Fruit fly (Drosophila melanogaster): ENCODE measurements around the gene gcm2.

Gene gcm2

dm6 chr2L:9614674-9615258, 6.4 kb downstream of the gcm2 start (continued):
- no peak for TF ChIP-seq z (GFP tag; IDR thresholded peaks at IDR 0.05)
- TF ChIP-seq CTCF (GFP tag; optimal IDR thresholded peaks at IDR 0.05), result no peak
- TF ChIP-seq sens (GFP tag), result peak; percentile 65
- TF ChIP-seq Rfx (GFP tag; IDR thresholded peaks at IDR 0.05), result no peak
- TF ChIP-seq mirr (GFP tag; optimal IDR thresholded peaks at IDR 0.05), result peak; percentile 77
- TF ChIP-seq Sox102F (GFP tag; optimal IDR thresholded peaks at IDR 0.05), result no peak
- TF ChIP-seq exex (tag; optimal IDR thresholded peaks at IDR 0.05), result peak; percentile 76
- TF ChIP-seq Tbp (GFP tag; optimal IDR thresholded peaks at IDR 0.05), result no peak
- no peak for TF ChIP-seq CG1529 (GFP tag; optimal IDR thresholded peaks at IDR 0.05)

DNA sequence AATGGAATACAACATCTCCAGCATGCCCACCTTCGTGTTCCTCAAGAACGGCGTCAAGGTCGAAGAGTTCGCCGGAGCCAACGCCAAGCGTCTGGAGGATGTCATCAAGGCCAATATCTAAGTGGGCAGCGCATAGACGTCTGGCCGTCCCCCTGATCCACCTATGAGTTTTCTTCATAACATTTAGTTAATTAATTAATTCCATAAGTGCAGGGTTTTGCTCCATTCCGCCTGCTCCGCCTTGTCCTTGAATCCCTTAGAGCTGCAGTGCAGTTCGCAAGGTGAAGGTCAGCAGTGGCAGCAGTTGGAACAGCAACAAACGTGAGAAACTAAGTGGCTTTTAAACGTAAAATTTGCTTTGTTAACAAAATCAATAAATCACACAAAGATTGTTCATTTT, 7.2 kb downstream of the gcm2 start:
- TF ChIP-seq Med (GFP tag) (peak; percentile 65), Bgb (GFP tag; IDR thresholded peaks at IDR 0.05; ENCODE audit: partially characterized antibody) (peak; percentile 6; the same call in 1 of the 2 replicates), CG12769 (tag; optimal IDR thresholded peaks at IDR 0.05) (no peak)

DNA sequence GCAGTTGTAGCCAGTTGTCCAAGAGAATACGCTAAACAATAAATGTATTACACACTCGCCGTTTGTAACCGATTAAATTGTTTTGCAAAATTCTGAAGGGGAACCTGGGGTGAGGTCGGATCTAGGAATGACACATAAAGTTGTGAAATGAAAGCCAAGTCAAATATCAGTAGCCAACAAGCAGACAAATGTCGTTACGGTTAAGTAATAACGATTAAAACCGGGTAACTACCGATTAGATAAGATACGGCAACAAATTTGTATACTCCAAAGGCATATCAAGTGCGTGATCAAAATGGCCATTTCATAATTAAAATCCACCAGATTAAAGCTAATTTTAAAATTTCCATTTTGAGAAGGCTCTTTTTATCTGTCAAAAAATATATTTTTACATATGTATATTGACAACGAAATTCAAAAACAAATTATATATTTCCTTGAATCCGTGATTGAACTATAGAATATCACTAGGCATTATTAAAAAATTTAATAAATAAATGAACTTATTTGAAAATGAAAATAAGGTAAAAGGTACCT, 7.7 kb downstream of the gcm2 start, which contains the start of gene GlcAT-S:
GlcAT-S (plus strand) TSS at position 487 of the 537 bp plus-strand sequence.
- TF ChIP-seq CG34376 (GFP tag; optimal IDR thresholded peaks at IDR 0.05) (peak; percentile 86), grn (GFP tag; optimal IDR thresholded peaks at IDR 0.05) (peak; percentile 70), Pdp1 (GFP tag; optimal IDR thresholded peaks at IDR 0.05) (peak in 1 of 2 experiments; percentile 79), hkb (optimal IDR thresholded peaks at IDR 0.05) (no peak), hkb (GFP tag; IDR thresholded peaks at IDR 0.05) (no peak), Fer1 (GFP tag; optimal IDR thresholded peaks at IDR 0.05) (peak; percentile 4), Vsx1 (GFP tag; optimal IDR thresholded peaks at IDR 0.05) (peak; percentile 6), unpg (GFP tag; optimal IDR thresholded peaks at IDR 0.05) (no peak), eve (GFP tag; optimal IDR thresholded peaks at IDR 0.05) (peak in 1 of 2 experiments; percentile 57), exex (tag; optimal IDR thresholded peaks at IDR 0.05) (peak; percentile 95), CG13894 (tag; optimal IDR thresholded peaks at IDR 0.05) (no peak), fd3F (GFP tag; optimal IDR thresholded peaks at IDR 0.05) (no peak), Myb (GFP tag; optimal IDR thresholded peaks at IDR 0.05) (no peak), croc (GFP tag; conservative IDR thresholded peaks at IDR 0.05) (no peak), CG33557 (GFP tag; optimal IDR thresholded peaks at IDR 0.05) (no peak), mirr (GFP tag; optimal IDR thresholded peaks at IDR 0.05) (peak; percentile 85), CG7928 (GFP tag; optimal IDR thresholded peaks at IDR 0.05) (no peak)

dm6 chr2L:9616654-9617053, 8.3 kb downstream of the gcm2 start:
- TF ChIP-seq wdn (GFP tag; IDR thresholded peaks at IDR 0.05) (peak; percentile 64), ab (GFP tag; optimal IDR thresholded peaks at IDR 0.05) (no peak), CG7357 (GFP tag; IDR thresholded peaks at IDR 0.05) (no peak), aop (GFP tag; IDR thresholded peaks at IDR 0.05) (no peak), zen2 (GFP tag; IDR thresholded peaks at IDR 0.05; ENCODE audit: partially characterized antibody) (no peak; the same call in 2 of the 3 replicates), ham (GFP tag; IDR thresholded peaks at IDR 0.05) (no peak), E2f1 (GFP tag; IDR thresholded peaks at IDR 0.05) (peak; percentile 48; the same call in 1 of the 2 replicates), CG16815 (GFP tag; optimal IDR thresholded peaks at IDR 0.05) (no peak), C15 (GFP tag; IDR thresholded peaks at IDR 0.05) (no peak), TFAM (GFP tag; optimal IDR thresholded peaks at IDR 0.05) (no peak), CG16779 (GFP tag; IDR thresholded peaks at IDR 0.05) (0 out of 2 replicates have a peak, but pooled peaks have one; percentile 7), yki (optimal IDR thresholded peaks at IDR 0.05) (no peak), CG10366 (GFP tag; IDR thresholded peaks at IDR 0.05) (peak; percentile 16; the same call in 1 of the 2 replicates), lbe (GFP tag; optimal IDR thresholded peaks at IDR 0.05) (no peak), CG14667 (GFP tag; IDR thresholded peaks at IDR 0.05) (no peak), CG3847 (GFP tag; IDR thresholded peaks at IDR 0.05) (peak; percentile 51), Fer3 (tag; optimal IDR thresholded peaks at IDR 0.05) (no peak), CG13123 (GFP tag; optimal IDR thresholded peaks at IDR 0.05) (peak; percentile 40), CG8281 (tag; optimal IDR thresholded peaks at IDR 0.05) (no peak), sim (GFP tag; IDR thresholded peaks at IDR 0.05) (no peak), CG17829 (tag; optimal IDR thresholded peaks at IDR 0.05) (no peak), CG8478 (optimal IDR thresholded peaks at IDR 0.05) (no peak)

All from whole organism, embryonic.